Worm (Caenorhabditis elegans) whole organism, late embryonic: ENCODE results near the gene abu-4.

ENCODE experiments used
- C38D4.7 ChIP-seq: fragments of 200-800 bp; sonication (Bioruptor generic); optimal IDR thresholded peaks from 2 replicates; lab custom pipeline; 2018; ENCODE audit warnings: mild to moderate bottlenecking, missing genetic modification characterization, moderate library complexity, missing compliant biosample characterization
- F13H6.1 ChIP-seq: sonication (generic microtip); optimal IDR thresholded peaks from 2 replicates; lab custom pipeline; 2016; ENCODE audit warnings: missing genetic modification characterization, missing compliant biosample characterization
- K02D7.2 ChIP-seq: sonication (generic microtip); optimal IDR thresholded peaks from 2 replicates; lab custom pipeline; 2017; ENCODE audit warnings: mild to moderate bottlenecking, missing genetic modification characterization, missing compliant biosample characterization
- Y22D7AL.16 ChIP-seq: sonication (generic microtip); optimal IDR thresholded peaks from 2 replicates; lab custom pipeline; 2016; ENCODE audit warnings: missing genetic modification characterization, missing compliant biosample characterization
- ahr-1 ChIP-seq: sonication (generic microtip); optimal IDR thresholded peaks from 2 replicates; lab custom pipeline; 2016; ENCODE audit warnings: missing genetic modification characterization, missing compliant biosample characterization
- ceh-18 ChIP-seq: sonication (generic microtip); optimal IDR thresholded peaks from 2 replicates; lab custom pipeline; 2016; ENCODE audit warnings: missing genetic modification characterization, missing compliant biosample characterization
- ceh-24 ChIP-seq: sonication (generic microtip); optimal IDR thresholded peaks from 2 replicates; lab custom pipeline; 2016; ENCODE audit warnings: mild to moderate bottlenecking, missing genetic modification characterization, missing compliant biosample characterization
- ceh-30 ChIP-seq: fragments of 150-350 bp; optimal IDR thresholded peaks from 2 replicates; lab custom pipeline; 2014; ENCODE audit warnings: missing biosample characterization, missing genetic modification characterization
- ceh-31 ChIP-seq: sonication (generic microtip); optimal IDR thresholded peaks from 2 replicates; lab custom pipeline; 2016; ENCODE audit warnings: missing genetic modification characterization, missing compliant biosample characterization
- ceh-34 ChIP-seq: sonication (generic microtip); optimal IDR thresholded peaks from 2 replicates; lab custom pipeline; 2016; ENCODE audit warnings: mild to moderate bottlenecking, missing genetic modification characterization, missing compliant biosample characterization
- ceh-45 ChIP-seq: fragments of 200-800 bp; sonication (Bioruptor generic); IDR thresholded peaks from 2 replicates; pipeline ENCODE4 v1.3.6; 2022; ENCODE audit warnings: missing genetic modification reagents, missing genetic modification characterization, missing compliant biosample characterization
- ceh-6 ChIP-seq: fragments of 200-800 bp; sonication (Bioruptor generic); optimal IDR thresholded peaks from 2 replicates; lab custom pipeline; 2018; ENCODE audit warnings: mild to moderate bottlenecking, missing genetic modification characterization, missing compliant biosample characterization
- che-1 ChIP-seq: sonication (generic microtip); optimal IDR thresholded peaks from 2 replicates; lab custom pipeline; 2016; ENCODE audit warnings: mild to moderate bottlenecking, missing genetic modification characterization, missing compliant biosample characterization
- dmd-4 ChIP-seq: sonication (generic microtip); optimal IDR thresholded peaks from 2 replicates; lab custom pipeline; 2016; ENCODE audit warnings: borderline replicate concordance, missing genetic modification characterization, missing compliant biosample characterization
- dve-1 ChIP-seq: sonication (generic microtip); optimal IDR thresholded peaks from 2 replicates; lab custom pipeline; 2017; ENCODE audit warnings: antibody characterized with exemption, mild to moderate bottlenecking, missing genetic modification characterization, missing compliant biosample characterization
- ets-4 ChIP-seq: sonication (generic microtip); optimal IDR thresholded peaks from 2 replicates; lab custom pipeline; 2016; ENCODE audit warnings: missing genetic modification characterization, missing compliant biosample characterization
- eyg-1 ChIP-seq: sonication (generic microtip); optimal IDR thresholded peaks from 2 replicates; lab custom pipeline; 2016; ENCODE audit warnings: missing genotype, missing genetic modification characterization, missing compliant biosample characterization
- fkh-10 ChIP-seq: fragments of 150-350 bp; optimal IDR thresholded peaks from 2 replicates; lab custom pipeline; 2014; ENCODE audit warnings: missing biosample characterization, missing genetic modification reagents, missing genetic modification characterization
- gmeb-2 ChIP-seq: sonication (generic microtip); optimal IDR thresholded peaks from 2 replicates; lab custom pipeline; 2016; ENCODE audit warnings: missing genetic modification characterization, inconsistent platforms, missing compliant biosample characterization
- hlh-13 ChIP-seq: fragments of 200-800 bp; sonication (Bioruptor generic); optimal IDR thresholded peaks from 2 replicates; lab custom pipeline; 2018; ENCODE audit warnings: mild to moderate bottlenecking, missing genetic modification characterization, missing compliant biosample characterization
- hlh-6 ChIP-seq: sonication (generic microtip); optimal IDR thresholded peaks from 2 replicates; lab custom pipeline; 2016; ENCODE audit warnings: missing genotype, missing genetic modification characterization, missing compliant biosample characterization
- lin-11 ChIP-seq: fragments of 200-800 bp; sonication (Bioruptor generic); optimal IDR thresholded peaks from 2 replicates; lab custom pipeline; 2018; ENCODE audit warnings: mild to moderate bottlenecking, missing genetic modification characterization, missing compliant biosample characterization
- mec-3 ChIP-seq: sonication (generic microtip); optimal IDR thresholded peaks from 2 replicates; lab custom pipeline; 2016; ENCODE audit warnings: borderline replicate concordance, missing genetic modification characterization, missing compliant biosample characterization
- npax-4 ChIP-seq: sonication (generic microtip); optimal IDR thresholded peaks from 2 replicates; lab custom pipeline; 2016; ENCODE audit warnings: missing genetic modification characterization, missing compliant biosample characterization
- pag-3 ChIP-seq: sonication (generic microtip); optimal IDR thresholded peaks from 2 replicates; lab custom pipeline; 2016; ENCODE audit warnings: missing compliant biosample characterization, missing genetic modification characterization, borderline replicate concordance
- pat-9 ChIP-seq: fragments of 200-800 bp; sonication (Bioruptor generic); optimal IDR thresholded peaks from 2 replicates; lab custom pipeline; 2018; ENCODE audit warnings: mild to moderate bottlenecking, missing genetic modification characterization, moderate library complexity, missing compliant biosample characterization
- pha-2 ChIP-seq: sonication (generic microtip); optimal IDR thresholded peaks from 2 replicates; lab custom pipeline; 2017; ENCODE audit warnings: mild to moderate bottlenecking, missing genetic modification characterization, missing compliant biosample characterization
- pha-4 ChIP-seq: fragments of 150-350 bp; optimal IDR thresholded peaks from 2 replicates; lab custom pipeline; 2018; ENCODE audit warnings: missing biosample characterization, missing genetic modification reagents, missing genetic modification characterization
- pqm-1 ChIP-seq: sonication (generic microtip); optimal IDR thresholded peaks from 2 replicates; lab custom pipeline; 2016; ENCODE audit warnings: missing genetic modification characterization, missing compliant biosample characterization
- sdc-2 ChIP-seq: sonication (generic microtip); optimal IDR thresholded peaks from 2 replicates; lab custom pipeline; 2016; ENCODE audit warnings: missing genotype, missing genetic modification characterization, missing compliant biosample characterization
- sox-2 ChIP-seq: fragments of 200-800 bp; sonication (Bioruptor generic); IDR thresholded peaks from 2 replicates; pipeline ENCODE4 v1.3.6; 2022; ENCODE audit warnings: missing genetic modification reagents, missing genetic modification characterization, missing compliant biosample characterization
- sox-4 ChIP-seq: sonication (generic microtip); optimal IDR thresholded peaks from 2 replicates; lab custom pipeline; 2017; ENCODE audit warnings: mild to moderate bottlenecking, missing genetic modification characterization, inconsistent platforms, missing compliant biosample characterization
- syd-9 ChIP-seq: sonication (generic microtip); optimal IDR thresholded peaks from 2 replicates; lab custom pipeline; 2016; ENCODE audit warnings: mild to moderate bottlenecking, missing genetic modification characterization, moderate library complexity, missing compliant biosample characterization
- unc-55 ChIP-seq: sonication (generic microtip); optimal IDR thresholded peaks from 2 replicates; lab custom pipeline; 2017; ENCODE audit warnings: missing biosample characterization, missing genetic modification reagents, missing genetic modification characterization
- unc-86 ChIP-seq: sonication (generic microtip); optimal IDR thresholded peaks from 2 replicates; lab custom pipeline; 2016; ENCODE audit warnings: missing genetic modification characterization, missing compliant biosample characterization
- zip-5 ChIP-seq: sonication (generic microtip); optimal IDR thresholded peaks from 2 replicates; lab custom pipeline; 2016; ENCODE audit warnings: missing genetic modification characterization, missing compliant biosample characterization

abu-4 gene

DNA sequence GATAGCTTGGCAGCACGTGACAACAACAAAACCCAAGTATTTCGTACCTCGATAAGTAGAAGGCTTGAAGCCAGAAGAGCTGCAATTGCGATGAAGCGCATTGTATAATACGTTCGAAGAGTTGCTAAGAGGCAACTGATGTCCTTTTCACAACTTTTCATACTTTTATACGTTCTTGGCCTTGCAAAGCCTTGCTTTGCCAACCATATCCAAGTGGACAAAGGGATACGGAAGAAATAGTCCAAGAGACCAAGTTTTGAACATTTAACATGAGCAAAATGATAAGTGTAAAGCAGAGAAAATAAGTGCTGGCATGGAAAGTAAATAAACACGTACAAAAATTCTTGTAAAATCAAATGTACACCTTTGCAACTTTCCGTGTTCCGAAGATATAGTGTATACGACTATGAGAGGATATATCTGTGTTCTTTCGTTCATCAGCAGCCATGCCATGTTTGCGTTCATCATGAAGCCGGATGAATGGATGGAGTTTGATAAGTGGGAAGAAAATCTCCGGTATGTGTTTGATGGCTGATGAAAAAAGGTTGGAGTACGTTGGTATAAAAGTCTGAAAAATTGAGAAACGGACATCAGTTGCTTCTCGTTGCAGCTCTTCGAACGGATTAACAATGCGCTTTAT is at the start of gene abu-4, which contains the start of gene Y5H2A.4:
abu-4 (plus strand) TSS at position 590 of the 640 bp plus-strand sequence.
Y5H2A.4 (minus strand) TSS at position 101 of the 640 bp plus-strand sequence.
- TF ChIP-seq lin-11 (tag; lab: Kevin White, UChicago) (no peak), ceh-6 (GFP tag; lab: Kevin White, UChicago) (no peak), eyg-1 (tag; lab: Kevin White, UChicago) (no peak), unc-55 (GFP tag; lab: Kevin White, UChicago) (no peak), pqm-1 (no peak), dmd-4 (no peak)

DNA sequence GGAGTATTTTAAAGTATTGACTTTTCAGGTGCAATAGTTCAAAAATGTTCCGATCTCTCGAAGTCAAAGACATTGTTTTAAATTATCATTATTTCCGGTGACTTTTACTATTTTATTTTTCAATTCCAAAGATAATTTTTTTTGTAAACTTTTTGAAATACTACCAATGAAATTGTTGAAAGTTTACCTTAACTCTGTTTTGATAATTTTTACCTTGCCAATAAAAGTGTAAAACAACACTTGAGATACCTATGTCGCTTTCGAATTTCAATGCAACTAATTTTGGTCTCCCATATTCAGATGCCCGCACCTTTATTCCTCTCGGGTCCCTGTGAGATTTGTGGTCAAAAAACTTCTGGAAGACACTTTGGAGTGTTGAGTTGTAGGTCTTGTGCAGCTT is 49.5 kb upstream of the abu-4 start, which contains the start of gene nhr-103:
nhr-103 (plus strand) TSS at position 301 of the 400 bp plus-strand sequence.
- no peak for TF ChIP-seq pha-4
- TF ChIP-seq F13H6.1 (tag; lab: Kevin White, UChicago): no peak
- TF ChIP-seq ets-4 (tag; lab: Kevin White, UChicago): no peak
- TF ChIP-seq sox-4 (tag; lab: Kevin White, UChicago): no peak
- no peak for TF ChIP-seq K02D7.2 (tag; lab: Kevin White, UChicago)

DNA sequence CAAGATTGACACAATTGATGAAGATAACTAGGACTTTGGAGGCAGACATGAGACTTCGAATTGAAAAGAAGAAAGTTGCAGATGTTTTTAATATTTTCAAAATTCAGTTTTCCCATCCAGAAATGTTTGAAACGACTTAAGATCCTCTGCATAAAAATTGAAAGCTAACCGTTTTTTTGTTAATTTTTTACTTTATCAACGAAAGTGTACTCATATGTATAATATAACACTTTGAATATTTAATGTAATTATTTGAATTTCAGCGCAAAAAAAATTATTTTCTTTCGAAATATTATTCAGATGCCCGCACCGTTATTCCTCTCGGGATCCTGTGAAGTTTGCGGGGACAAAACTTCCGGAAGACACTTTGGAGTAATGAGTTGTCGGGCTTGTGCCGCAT is 47.7 kb upstream of the abu-4 start, which contains the start of gene nhr-18:
nhr-18 (plus strand) TSS at position 301 of the 400 bp plus-strand sequence.
- TF ChIP-seq C38D4.7 (GFP tag; lab: Kevin White, UChicago): no peak
- TF ChIP-seq Y22D7AL.16 (tag; lab: Kevin White, UChicago): no peak
- TF ChIP-seq eyg-1 (tag; lab: Kevin White, UChicago): no peak
- TF ChIP-seq lin-11 (tag; lab: Kevin White, UChicago): no peak
- TF ChIP-seq mec-3 (tag; lab: Kevin White, UChicago): no peak
- TF ChIP-seq syd-9 (tag; lab: Kevin White, UChicago): no peak
- no peak for TF ChIP-seq hlh-13 (GFP tag; lab: Kevin White, UChicago)
- no peak for TF ChIP-seq dve-1 (tag; lab: Kevin White, UChicago)
- no peak for TF ChIP-seq zip-5 (tag; lab: Kevin White, UChicago)
- no peak for TF ChIP-seq ceh-34 (tag; lab: Kevin White, UChicago)
- no peak for TF ChIP-seq npax-4 (tag; lab: Kevin White, UChicago)
- no peak for TF ChIP-seq pat-9
- TF ChIP-seq pha-2 (tag; lab: Kevin White, UChicago): no peak
- no peak for TF ChIP-seq ahr-1 (tag; lab: Kevin White, UChicago)
- no peak for TF ChIP-seq dmd-4
- TF ChIP-seq che-1: no peak
- no peak for TF ChIP-seq fkh-10 (GFP tag; lab: Kevin White, UChicago)

DNA sequence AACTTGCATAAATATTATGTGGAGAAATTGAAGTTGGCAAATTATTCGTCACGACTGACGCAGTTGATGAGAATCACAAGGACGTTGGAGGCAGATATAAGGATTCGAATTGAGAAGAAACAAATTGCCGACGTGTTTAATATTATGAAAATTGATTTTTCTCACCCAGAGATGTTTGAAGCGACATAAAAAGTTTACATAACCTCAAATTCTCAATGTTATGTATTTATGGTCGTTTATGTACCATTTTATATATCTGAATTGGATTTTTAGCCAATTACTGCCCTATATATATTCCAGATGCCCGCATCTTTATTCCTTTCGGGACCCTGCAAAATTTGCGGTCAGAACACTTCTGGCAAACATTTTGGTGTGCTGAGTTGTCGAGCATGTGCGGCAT is 45.9 kb upstream of the abu-4 start, which contains the start of gene nhr-126:
nhr-126 (plus strand) TSS at position 301 of the 400 bp plus-strand sequence.
- no peak for TF ChIP-seq pha-4
- TF ChIP-seq unc-86 (tag; lab: Kevin White, UChicago): no peak
- no peak for TF ChIP-seq F13H6.1 (tag; lab: Kevin White, UChicago)

DNA sequence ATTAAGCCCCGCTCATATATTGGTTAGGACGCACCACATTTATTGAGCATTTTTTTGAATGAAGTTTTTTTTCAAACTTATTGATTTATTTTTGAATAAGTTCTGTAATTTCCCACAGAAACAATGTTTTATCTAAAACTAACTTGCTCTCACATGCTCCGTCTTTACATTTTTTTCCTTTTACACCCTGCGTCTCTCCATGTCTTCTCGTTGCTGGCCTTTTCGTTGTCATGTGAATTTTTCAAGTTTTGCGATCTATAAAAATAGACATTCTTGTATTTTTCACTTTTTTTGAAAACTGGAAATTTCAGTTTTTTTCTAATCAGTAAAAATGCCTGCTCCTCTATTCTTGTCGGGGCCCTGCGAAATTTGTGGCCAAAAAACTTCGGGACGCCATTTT is 43.7 kb upstream of the abu-4 start, which contains the start of gene nhr-134:
nhr-134 (plus strand) TSS at position 312 of the 400 bp plus-strand sequence.
- no peak for TF ChIP-seq ceh-18
- no peak for TF ChIP-seq lin-11 (tag; lab: Kevin White, UChicago)
- TF ChIP-seq ceh-6 (GFP tag; lab: Kevin White, UChicago): no peak
- no peak for TF ChIP-seq syd-9 (tag; lab: Kevin White, UChicago)
- no peak for TF ChIP-seq ceh-31 (tag; lab: Kevin White, UChicago)
- no peak for TF ChIP-seq pqm-1
- TF ChIP-seq dmd-4: no peak
- TF ChIP-seq hlh-6 (tag; lab: Kevin White, UChicago): no peak
- no peak for TF ChIP-seq eyg-1 (tag; lab: Kevin White, UChicago)
- no peak for TF ChIP-seq ceh-34 (tag; lab: Kevin White, UChicago)
- TF ChIP-seq zip-5 (tag; lab: Kevin White, UChicago): no peak
- TF ChIP-seq ceh-24 (tag; lab: Kevin White, UChicago): no peak
- no peak for TF ChIP-seq sox-2
- TF ChIP-seq gmeb-2: no peak
- TF ChIP-seq pat-9: no peak
- TF ChIP-seq ceh-45 (GFP tag; lab: Robert Waterston, UW): no peak
- TF ChIP-seq ceh-30 (tag; lab: Kevin White, UChicago): no peak
- no peak for TF ChIP-seq pag-3
- TF ChIP-seq unc-55 (GFP tag; lab: Kevin White, UChicago): no peak
- no peak for TF ChIP-seq sdc-2 (tag; lab: Kevin White, UChicago)
